Worm (Caenorhabditis elegans) whole organism, L1 larva: ENCODE results near the gene F49H6.15.

Experiments used
- blmp-1 ChIP-seq: fragments of 150-350 bp; optimal IDR thresholded peaks from 2 replicates; lab custom pipeline; 2014; ENCODE audit warnings: missing biosample characterization, missing genetic modification characterization
- lin-15B ChIP-seq: fragments of 150-350 bp; sonication (generic microtip); optimal IDR thresholded peaks from 3 replicates; lab custom pipeline; 2014; ENCODE audit warnings: missing biosample characterization, missing genetic modification characterization
- lin-39 ChIP-seq: fragments of 150-350 bp; optimal IDR thresholded peaks from 2 replicates; lab custom pipeline; 2014; ENCODE audit warnings: missing biosample characterization, missing genetic modification reagents, missing genetic modification characterization
- tbx-2 ChIP-seq: sonication (generic microtip); optimal IDR thresholded peaks from 2 replicates; lab custom pipeline; 2016; ENCODE audit warnings: missing genetic modification characterization, missing compliant biosample characterization
- ztf-11 ChIP-seq, 2 experiments: sonication (generic microtip); optimal IDR thresholded peaks; 2 replicates each; lab custom pipeline; 2016 to 2017; ENCODE audit warnings: missing genetic modification characterization in 2 of 2, missing biosample characterization in 1 of 2, missing compliant biosample characterization in 1 of 2

DNA sequence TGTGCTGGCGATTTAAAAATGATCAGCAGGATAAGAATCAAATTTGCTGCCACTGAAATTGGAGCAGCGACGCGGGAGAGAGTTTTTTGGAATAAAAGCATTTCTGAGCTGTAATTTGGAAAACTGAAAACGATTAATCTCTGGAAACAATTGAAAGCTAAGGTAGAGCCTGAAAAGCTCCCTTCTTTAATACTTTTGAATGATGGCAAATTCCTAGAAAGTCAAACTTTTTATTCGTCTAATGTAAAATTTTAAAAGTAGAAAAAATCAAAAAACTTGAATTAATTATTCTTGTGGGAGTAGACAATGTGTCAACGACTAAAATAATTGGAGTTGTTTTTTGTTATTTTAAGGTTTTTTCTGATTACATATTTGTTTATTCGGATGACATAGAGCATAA, 26.0 kb downstream of the F49H6.15 start, which contains the start of gene str-217:
- TF ChIP-seq tbx-2 (tag; lab: Kevin White, UChicago), result no peak
- TF ChIP-seq blmp-1 (tag; lab: Kevin White, UChicago), result no peak
- no peak for TF ChIP-seq lin-39 (tag; lab: Kevin White, UChicago)
- no peak for TF ChIP-seq ztf-11 (tag; optimal IDR thresholded peaks at IDR 0.05; lab: Kevin White, UChicago)
- no peak for TF ChIP-seq lin-15B (tag; lab: Kevin White, UChicago)
